Worm (Caenorhabditis elegans) whole organism, L1 larva: ENCODE measurements around the gene rpb-6.
A peak's percentile ranks its signal among the peaks of the same experiment; 100 is the strongest.

ENCODE experiments used
- C04F5.9 ChIP-seq: sonication (generic microtip); optimal IDR thresholded peaks from 2 replicates; lab custom pipeline; 2016; ENCODE audit warnings: missing genetic modification characterization, missing compliant biosample characterization
- F16B12.6 ChIP-seq: fragments of 150-350 bp; optimal IDR thresholded peaks from 2 replicates; lab custom pipeline; 2014; ENCODE audit warnings: missing biosample characterization, missing genetic modification characterization
- Y116A8C.19 ChIP-seq: sonication (generic microtip); optimal IDR thresholded peaks from 2 replicates; lab custom pipeline; 2016; ENCODE audit warnings: missing compliant biosample characterization, missing genetic modification characterization, borderline replicate concordance
- alr-1 ChIP-seq: fragments of 200-800 bp; sonication (Bioruptor generic); optimal IDR thresholded peaks from 2 replicates; lab custom pipeline; 2018; ENCODE audit warnings: borderline replicate concordance, mild to moderate bottlenecking, missing genetic modification characterization, missing compliant biosample characterization
- aly-2 ChIP-seq: fragments of 150-350 bp; optimal IDR thresholded peaks from 2 replicates; lab custom pipeline; 2014; ENCODE audit warnings: missing biosample characterization, missing genetic modification characterization
- ama-1 ChIP-seq: fragments of 150-350 bp; optimal IDR thresholded peaks from 2 replicates; lab custom pipeline; 2014
- ceh-82 ChIP-seq, 3 experiments: fragments of 150-350 bp in 1 of 3; sonication (generic microtip) in 2 of 3; optimal IDR thresholded peaks; 2 replicates each; lab custom pipeline; 2014 to 2017; ENCODE audit warnings: missing biosample characterization in 3 of 3, missing genetic modification characterization in 3 of 3
- ceh-90 ChIP-seq: sonication (generic microtip); optimal IDR thresholded peaks from 2 replicates; lab custom pipeline; 2016; ENCODE audit warnings: missing genetic modification characterization, missing compliant biosample characterization
- efl-1 ChIP-seq, 4 experiments: fragments of 150-350 bp; optimal IDR thresholded peaks in 3 of 4; peaks in 1 of 4; 1 replicate in 1 of 4; 2 replicates in 3 of 4; lab custom pipeline; 2014; ENCODE audit warnings: missing biosample characterization in 2 of 4, missing genetic modification characterization in 2 of 4, missing genetic modification reagents in 2 of 4
- egl-27 ChIP-seq, 2 experiments: fragments of 150-350 bp in 1 of 2; sonication (generic microtip); optimal IDR thresholded peaks; 3 replicates each; lab custom pipeline; 2017 to 2018; ENCODE audit warnings: missing biosample characterization in 2 of 2, missing genetic modification characterization in 2 of 2, missing genetic modification reagents in 2 of 2
- elt-2 ChIP-seq: sonication (generic microtip); optimal IDR thresholded peaks from 2 replicates; lab custom pipeline; 2016; ENCODE audit warnings: missing genetic modification characterization, mild to moderate bottlenecking, inconsistent platforms, missing compliant biosample characterization, missing genetic modification reagents
- elt-3 ChIP-seq, 6 experiments: fragments of 150-350 bp in 1 of 6; sonication (generic microtip); optimal IDR thresholded peaks; 2 replicates each; lab custom pipeline; 2017 to 2018; ENCODE audit warnings: missing biosample characterization in 6 of 6, missing genetic modification characterization in 6 of 6, inconsistent platforms in 1 of 6
- fkh-8 ChIP-seq: sonication (generic microtip); optimal IDR thresholded peaks from 2 replicates; lab custom pipeline; 2016; ENCODE audit warnings: mild to moderate bottlenecking, missing genetic modification characterization, missing compliant biosample characterization
- fos-1 ChIP-seq: fragments of 150-350 bp; optimal IDR thresholded peaks from 2 replicates; lab custom pipeline; 2014; ENCODE audit warnings: missing biosample characterization, missing genetic modification characterization
- grh-1 ChIP-seq: fragments of 200-800 bp; sonication (Bioruptor generic); IDR thresholded peaks from 2 replicates; pipeline ENCODE4 v1.3.6; 2022; ENCODE audit warnings: missing genetic modification reagents, missing genetic modification characterization, missing compliant biosample characterization
- irx-1 ChIP-seq: sonication (generic microtip); optimal IDR thresholded peaks from 2 replicates; lab custom pipeline; 2016; ENCODE audit warnings: missing genetic modification characterization, missing compliant biosample characterization
- jun-1 ChIP-seq: fragments of 150-350 bp; optimal IDR thresholded peaks from 2 replicates; lab custom pipeline; 2014; ENCODE audit warnings: missing biosample characterization, missing genetic modification reagents, missing genetic modification characterization
- lin-13 ChIP-seq: fragments of 150-350 bp; optimal IDR thresholded peaks from 2 replicates; lab custom pipeline; 2014; ENCODE audit warnings: missing biosample characterization, missing genetic modification reagents, missing genetic modification characterization
- lin-35 ChIP-seq, 2 experiments: fragments of 150-350 bp; optimal IDR thresholded peaks; 2 replicates each; lab custom pipeline; 2014; ENCODE audit warnings: missing biosample characterization in 2 of 2, missing genetic modification characterization in 2 of 2, missing genetic modification reagents in 2 of 2
- lin-39 ChIP-seq: fragments of 150-350 bp; optimal IDR thresholded peaks from 2 replicates; lab custom pipeline; 2014; ENCODE audit warnings: missing biosample characterization, missing genetic modification reagents, missing genetic modification characterization
- lir-3 ChIP-seq: sonication (generic microtip); optimal IDR thresholded peaks from 2 replicates; lab custom pipeline; 2016; ENCODE audit warnings: mild to moderate bottlenecking, missing genetic modification characterization, moderate library complexity, missing compliant biosample characterization; ENCODE audit not compliant: poor library complexity
- mab-9 ChIP-seq: fragments of 200-800 bp; sonication (Bioruptor generic); IDR thresholded peaks from 2 replicates; pipeline ENCODE4 v1.3.6; 2022; ENCODE audit warnings: missing genetic modification reagents, missing genetic modification characterization, missing compliant biosample characterization
- mdl-1 ChIP-seq, 2 experiments: fragments of 150-350 bp; optimal IDR thresholded peaks; 2 replicates each; lab custom pipeline; 2014 to 2017; ENCODE audit warnings: missing biosample characterization in 2 of 2, missing genetic modification characterization in 2 of 2, inconsistent platforms in 1 of 2
- nhr-12 ChIP-seq: sonication (generic microtip); optimal IDR thresholded peaks from 2 replicates; lab custom pipeline; 2017; ENCODE audit warnings: missing biosample characterization, missing genetic modification characterization
- nhr-47 ChIP-seq: sonication (generic microtip); optimal IDR thresholded peaks from 2 replicates; lab custom pipeline; 2016; ENCODE audit warnings: mild to moderate bottlenecking, missing genetic modification characterization, moderate library complexity, missing compliant biosample characterization
- nhr-71 ChIP-seq: sonication (generic microtip); optimal IDR thresholded peaks from 2 replicates; lab custom pipeline; 2016; ENCODE audit warnings: mild to moderate bottlenecking, missing genetic modification characterization, moderate library complexity, missing compliant biosample characterization
- nhr-76 ChIP-seq: sonication (generic microtip); optimal IDR thresholded peaks from 2 replicates; lab custom pipeline; 2017; ENCODE audit warnings: missing biosample characterization, missing genetic modification characterization
- nhr-84 ChIP-seq: sonication (generic microtip); optimal IDR thresholded peaks from 2 replicates; lab custom pipeline; 2017; ENCODE audit warnings: missing biosample characterization, missing genetic modification characterization
- nhr-85 ChIP-seq: sonication (generic microtip); peaks from one replicate; lab custom pipeline; 2016; ENCODE audit warnings: missing genetic modification characterization, inconsistent platforms, missing compliant biosample characterization
- nhr-90 ChIP-seq: sonication (generic microtip); optimal IDR thresholded peaks from 2 replicates; lab custom pipeline; 2016; ENCODE audit warnings: mild to moderate bottlenecking, missing genetic modification characterization, missing compliant biosample characterization; ENCODE audit not compliant: poor library complexity
- pag-3 ChIP-seq: sonication (generic microtip); optimal IDR thresholded peaks from 2 replicates; lab custom pipeline; 2017; ENCODE audit warnings: missing genetic modification characterization, mild to moderate bottlenecking, missing compliant biosample characterization, antibody characterized with exemption, borderline replicate concordance; ENCODE audit not compliant: insufficient read depth
- pax-3 ChIP-seq: fragments of 200-800 bp; sonication (Bioruptor generic); optimal IDR thresholded peaks from 2 replicates; lab custom pipeline; 2018; ENCODE audit warnings: mild to moderate bottlenecking, missing genetic modification characterization, moderate library complexity, missing compliant biosample characterization
- skn-1 ChIP-seq: fragments of 150-350 bp; optimal IDR thresholded peaks from 2 replicates; lab custom pipeline; 2014; ENCODE audit warnings: missing biosample characterization, missing genetic modification characterization
- snpc-4 ChIP-seq: fragments of 150-350 bp; optimal IDR thresholded peaks from 2 replicates; lab custom pipeline; 2014; ENCODE audit warnings: missing biosample characterization, missing genetic modification characterization
- snu-23 ChIP-seq: sonication (generic microtip); optimal IDR thresholded peaks from 2 replicates; lab custom pipeline; 2016; ENCODE audit warnings: missing genetic modification characterization, missing compliant biosample characterization
- sup-37 ChIP-seq: fragments of 200-800 bp; sonication (Bioruptor generic); optimal IDR thresholded peaks from 2 replicates; lab custom pipeline; 2018; ENCODE audit warnings: mild to moderate bottlenecking, missing genetic modification characterization, missing compliant biosample characterization
- tlp-1 ChIP-seq: fragments of 150-350 bp; optimal IDR thresholded peaks from 2 replicates; lab custom pipeline; 2014; ENCODE audit warnings: missing biosample characterization, missing genetic modification characterization
- unc-130 ChIP-seq: fragments of 150-350 bp; optimal IDR thresholded peaks from 2 replicates; lab custom pipeline; 2017; ENCODE audit warnings: missing biosample characterization, missing genetic modification characterization, inconsistent platforms
- unc-98 ChIP-seq: fragments of 200-800 bp; sonication (Bioruptor generic); IDR thresholded peaks from 2 replicates; pipeline ENCODE4 v1.3.6; 2022; ENCODE audit warnings: missing genetic modification characterization, missing compliant biosample characterization
- vab-15 ChIP-seq: sonication (generic microtip); optimal IDR thresholded peaks from 2 replicates; lab custom pipeline; 2017; ENCODE audit warnings: missing genotype, mild to moderate bottlenecking, missing genetic modification characterization, missing compliant biosample characterization
- zag-1 ChIP-seq: fragments of 150-350 bp; optimal IDR thresholded peaks from 2 replicates; lab custom pipeline; 2014; ENCODE audit warnings: missing biosample characterization, missing genetic modification characterization
- ztf-4 ChIP-seq: fragments of 150-350 bp; optimal IDR thresholded peaks from 2 replicates; lab custom pipeline; 2014; ENCODE audit warnings: missing biosample characterization, missing genetic modification characterization

Gene rpb-6

ce11 chrII:10558962-10559415 is 20.2 kb upstream of the rpb-6 start (continued):
- no peak for TF ChIP-seq unc-98 (GFP tag; lab: Robert Waterston, UW)
- TF ChIP-seq zag-1 (tag; lab: Kevin White, UChicago), result no peak
- TF ChIP-seq ztf-4 (tag; lab: Kevin White, UChicago), result peak; percentile 76
- peak; percentile 62 for TF ChIP-seq lin-13 (GFP tag; lab: Kevin White, UChicago)
- no peak for TF ChIP-seq Y116A8C.19 (tag; lab: Kevin White, UChicago)
- peak; percentile 93 for TF ChIP-seq snu-23
- TF ChIP-seq nhr-90, result peak; percentile 79
- TF ChIP-seq elt-3 (tag; optimal IDR thresholded peaks at IDR 0.05; lab: Kevin White, UChicago), result peak in 2 of 6 experiments; percentile 45 to 52
- peak; percentile 77 for TF ChIP-seq pax-3 (tag; lab: Kevin White, UChicago)
- peak; percentile 31 for TF ChIP-seq snpc-4 (tag; lab: Kevin White, UChicago)
- peak; percentile 45 for TF ChIP-seq grh-1 (GFP tag; lab: Robert Waterston, UW)
- no peak for TF ChIP-seq egl-27 (tag; optimal IDR thresholded peaks at IDR 0.05; lab: Kevin White, UChicago)
- peak; percentile 22 for TF ChIP-seq C04F5.9
- no peak for TF ChIP-seq ceh-90 (tag; lab: Kevin White, UChicago)
- TF ChIP-seq ama-1 (lab: Kevin White, UChicago), result peak; percentile 58
- peak; percentile 31 for TF ChIP-seq unc-130 (tag; lab: Kevin White, UChicago)
- peak; percentile 78 for TF ChIP-seq irx-1 (tag; lab: Kevin White, UChicago)
- TF ChIP-seq mdl-1 (tag; optimal IDR thresholded peaks at IDR 0.05; lab: Kevin White, UChicago), result peak in 1 of 2 experiments; percentile 97
- TF ChIP-seq F16B12.6, result no peak
- TF ChIP-seq ceh-82 (tag; optimal IDR thresholded peaks at IDR 0.05; lab: Kevin White, UChicago), result peak; percentile 12 to 56 (median 37)
- no peak for TF ChIP-seq alr-1
- TF ChIP-seq skn-1 (tag; lab: Kevin White, UChicago), result peak; percentile 45
- no peak for TF ChIP-seq vab-15 (tag; lab: Kevin White, UChicago)
- TF ChIP-seq fkh-8 (tag; lab: Kevin White, UChicago), result peak; percentile 60
- TF ChIP-seq fos-1 (tag; lab: Kevin White, UChicago), result no peak
- TF ChIP-seq efl-1 (optimal IDR thresholded peaks at IDR 0.05; lab: Kevin White, UChicago), result peak; percentile 44 to 58
- TF ChIP-seq efl-1 (GFP tag; optimal IDR thresholded peaks at IDR 0.05 in 1 of 2; lab: Kevin White, UChicago), result peak; percentile 57 to 95
- peak; percentile 78 for TF ChIP-seq lir-3 (tag; lab: Kevin White, UChicago)
- TF ChIP-seq nhr-12 (tag; lab: Kevin White, UChicago), result no peak
- no peak for TF ChIP-seq tlp-1
- no peak for TF ChIP-seq pag-3 (tag; lab: Kevin White, UChicago)
- TF ChIP-seq, all 84 proteins: peak for 51

- peak; percentile 35 for TF ChIP-seq pax-3 (tag; lab: Kevin White, UChicago)
- TF ChIP-seq aly-2, result peak; percentile 63
- TF ChIP-seq zag-1 (tag; lab: Kevin White, UChicago), result no peak
- peak; percentile 65 for TF ChIP-seq nhr-85
- no peak for TF ChIP-seq nhr-84 (tag; lab: Kevin White, UChicago)
- no peak for TF ChIP-seq sup-37
- TF ChIP-seq nhr-71, result peak; percentile 15
- TF ChIP-seq nhr-47 (tag; lab: Kevin White, UChicago), result peak; percentile 3
- no peak for TF ChIP-seq mab-9
- peak in 1 of 2 experiments; percentile 7 for TF ChIP-seq lin-35 (GFP tag; optimal IDR thresholded peaks at IDR 0.05; lab: Kevin White, UChicago)
- TF ChIP-seq elt-2 (tag; lab: Kevin White, UChicago), result peak; percentile 66
- no peak for TF ChIP-seq lin-39 (tag; lab: Kevin White, UChicago)
- TF ChIP-seq efl-1 (optimal IDR thresholded peaks at IDR 0.05; lab: Kevin White, UChicago), result no peak
- TF ChIP-seq efl-1 (GFP tag; optimal IDR thresholded peaks at IDR 0.05 in 1 of 2; lab: Kevin White, UChicago), result peak in 1 of 2 experiments; percentile 83
- no peak for TF ChIP-seq nhr-76 (tag; lab: Kevin White, UChicago)
- TF ChIP-seq lir-3 (tag; lab: Kevin White, UChicago), result peak; percentile 27
- TF ChIP-seq jun-1 (tag; lab: Kevin White, UChicago), result no peak
- peak; percentile 3 for TF ChIP-seq ama-1 (lab: Kevin White, UChicago)
- no peak for TF ChIP-seq vab-15 (tag; lab: Kevin White, UChicago)
Measured at ce11 chrII:10559671-10560184, 19.5 kb upstream of the rpb-6 start.
